Worm (Caenorhabditis elegans) whole organism, L2 larva: ENCODE data around the gene C23H3.2.

Source experiments
- F13H6.1 ChIP-seq: sonication (generic microtip); optimal IDR thresholded peaks from 2 replicates; lab custom pipeline; 2016; ENCODE audit warnings: missing genetic modification characterization, missing compliant biosample characterization
- R02D3.7 ChIP-seq: fragments of 150-350 bp; optimal IDR thresholded peaks from 2 replicates; lab custom pipeline; 2014; ENCODE audit warnings: missing biosample characterization, missing genetic modification characterization
- Y55F3AM.14 ChIP-seq: fragments of 200-800 bp; sonication (Bioruptor generic); optimal IDR thresholded peaks from 2 replicates; lab custom pipeline; 2018; ENCODE audit warnings: mild to moderate bottlenecking, missing genetic modification characterization, missing compliant biosample characterization
- ZK546.5 ChIP-seq: sonication (generic microtip); optimal IDR thresholded peaks from 2 replicates; lab custom pipeline; 2017; ENCODE audit warnings: missing biosample characterization, missing genetic modification characterization
- aly-2 ChIP-seq: fragments of 150-350 bp; optimal IDR thresholded peaks from 2 replicates; lab custom pipeline; 2014; ENCODE audit warnings: missing biosample characterization, missing genetic modification characterization
- ceh-16 ChIP-seq: fragments of 150-350 bp; optimal IDR thresholded peaks from 2 replicates; lab custom pipeline; 2014; ENCODE audit warnings: missing biosample characterization, missing genetic modification characterization
- ceh-82 ChIP-seq: fragments of 150-350 bp; optimal IDR thresholded peaks from 2 replicates; lab custom pipeline; 2014; ENCODE audit warnings: missing biosample characterization, missing genetic modification characterization
- dmd-4 ChIP-seq: sonication (generic microtip); optimal IDR thresholded peaks from 2 replicates; lab custom pipeline; 2017; ENCODE audit warnings: missing biosample characterization, missing genetic modification characterization
- elt-3 ChIP-seq: sonication (generic microtip); optimal IDR thresholded peaks from 2 replicates; lab custom pipeline; 2017; ENCODE audit warnings: missing biosample characterization, missing genetic modification characterization
- gmeb-1 ChIP-seq: fragments of 150-350 bp; optimal IDR thresholded peaks from 2 replicates; lab custom pipeline; 2014; ENCODE audit warnings: missing biosample characterization, missing genetic modification characterization
- lin-11 ChIP-seq: fragments of 150-350 bp; sonication (generic microtip); optimal IDR thresholded peaks from 2 replicates; lab custom pipeline; 2014; ENCODE audit warnings: missing biosample characterization, missing genetic modification characterization, inconsistent platforms, mixed read lengths
- lin-13 ChIP-seq: fragments of 150-350 bp; optimal IDR thresholded peaks from 2 replicates; lab custom pipeline; 2014; ENCODE audit warnings: missing biosample characterization, missing genetic modification reagents, missing genetic modification characterization
- lsy-2 ChIP-seq, 2 experiments: fragments of 150-350 bp in 1 of 2; sonication (generic microtip) in 1 of 2; optimal IDR thresholded peaks; 2 replicates each; lab custom pipeline; 2014 to 2017; ENCODE audit warnings: missing biosample characterization in 2 of 2, missing genetic modification characterization in 2 of 2
- mab-5 ChIP-seq: fragments of 150-350 bp; optimal IDR thresholded peaks from 2 replicates; lab custom pipeline; 2014; ENCODE audit warnings: missing biosample characterization, missing genetic modification characterization
- mdl-1 ChIP-seq, 2 experiments: fragments of 150-350 bp in 1 of 2; sonication (generic microtip) in 1 of 2; optimal IDR thresholded peaks; 2 replicates each; lab custom pipeline; 2017; ENCODE audit warnings: missing biosample characterization in 2 of 2, missing genetic modification characterization in 2 of 2
- nhr-11 ChIP-seq: fragments of 150-350 bp; optimal IDR thresholded peaks from 2 replicates; lab custom pipeline; 2014; ENCODE audit warnings: missing biosample characterization, missing genetic modification characterization
- nhr-129 ChIP-seq: fragments of 150-350 bp; optimal IDR thresholded peaks from 2 replicates; lab custom pipeline; 2014; ENCODE audit warnings: missing biosample characterization, missing genetic modification characterization
- nhr-21 ChIP-seq: fragments of 150-350 bp; optimal IDR thresholded peaks from 2 replicates; lab custom pipeline; 2014; ENCODE audit warnings: missing biosample characterization, missing genetic modification characterization
- nhr-23 ChIP-seq: fragments of 150-350 bp; optimal IDR thresholded peaks from 2 replicates; lab custom pipeline; 2014; ENCODE audit warnings: missing biosample characterization, missing genetic modification reagents, missing genetic modification characterization
- nhr-25 ChIP-seq: fragments of 150-350 bp; sonication (generic microtip); optimal IDR thresholded peaks from 3 replicates; lab custom pipeline; 2014; ENCODE audit warnings: missing biosample characterization, missing genetic modification characterization
- nhr-77 ChIP-seq: fragments of 150-350 bp; optimal IDR thresholded peaks from 2 replicates; lab custom pipeline; 2014; ENCODE audit warnings: missing biosample characterization, missing genetic modification characterization
- peb-1 ChIP-seq: fragments of 150-350 bp; optimal IDR thresholded peaks from 2 replicates; lab custom pipeline; 2014; ENCODE audit warnings: missing biosample characterization, missing genetic modification characterization
- sem-4 ChIP-seq: fragments of 150-350 bp; optimal IDR thresholded peaks from 2 replicates; lab custom pipeline; 2014; ENCODE audit warnings: missing biosample characterization, missing genetic modification reagents, missing genetic modification characterization
- sma-3 ChIP-seq: sonication (generic microtip); optimal IDR thresholded peaks from 2 replicates; lab custom pipeline; 2016; ENCODE audit warnings: missing genetic modification reagents, missing genetic modification characterization, missing compliant biosample characterization
- unc-39 ChIP-seq: fragments of 150-350 bp; optimal IDR thresholded peaks from 2 replicates; lab custom pipeline; 2014; ENCODE audit warnings: missing biosample characterization, missing genetic modification characterization
- unc-62 ChIP-seq: fragments of 150-350 bp; optimal IDR thresholded peaks from 2 replicates; lab custom pipeline; 2014; ENCODE audit warnings: missing biosample characterization, missing genetic modification reagents, missing genetic modification characterization
- ztf-1 ChIP-seq: fragments of 200-800 bp; sonication (Bioruptor generic); conservative IDR thresholded peaks from 2 replicates; pipeline ENCODE4 v1.3.6; 2022; ENCODE audit warnings: missing genetic modification characterization, missing compliant biosample characterization
- ztf-4 ChIP-seq: fragments of 150-350 bp; optimal IDR thresholded peaks from 2 replicates; lab custom pipeline; 2014; ENCODE audit warnings: missing biosample characterization, missing genetic modification characterization

C23H3.2 gene

DNA sequence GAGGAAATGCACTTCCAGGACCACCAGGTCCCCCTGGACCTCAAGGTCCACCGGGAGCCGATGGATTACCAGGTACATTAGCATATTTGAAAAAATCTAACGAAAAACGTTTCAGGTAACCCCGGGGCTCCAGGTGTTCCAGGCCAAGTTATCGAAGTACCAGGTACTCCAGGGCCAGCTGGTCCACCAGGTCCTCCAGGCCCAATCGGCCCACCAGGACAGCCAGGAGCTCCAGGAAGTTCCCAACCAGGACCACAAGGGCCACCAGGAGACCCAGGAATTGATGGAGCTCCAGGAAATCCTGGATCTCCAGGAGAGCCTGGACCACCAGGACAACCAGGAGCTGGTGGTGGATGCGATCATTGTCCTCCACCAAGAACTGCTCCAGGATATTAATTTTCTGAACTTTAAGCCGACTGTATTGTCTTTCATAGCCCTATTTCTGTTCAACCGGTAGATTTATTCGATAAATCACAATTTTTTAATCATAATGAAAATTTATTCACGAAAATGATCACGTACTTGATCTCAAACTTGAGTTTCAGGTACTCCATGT is 44.3 kb downstream of the C23H3.2 start:
- TF ChIP-seq unc-39 (tag; lab: Kevin White, UChicago) = no peak
- no peak for TF ChIP-seq sem-4 (tag; lab: Kevin White, UChicago)
- no peak for TF ChIP-seq peb-1 (tag; lab: Kevin White, UChicago)
- TF ChIP-seq mab-5 = no peak
- TF ChIP-seq ZK546.5 (tag; lab: Kevin White, UChicago) = no peak
- TF ChIP-seq dmd-4 = no peak
- TF ChIP-seq mdl-1 (tag; optimal IDR thresholded peaks at IDR 0.05; lab: Kevin White, UChicago) = no peak
- TF ChIP-seq lsy-2 (tag; optimal IDR thresholded peaks at IDR 0.05; lab: Kevin White, UChicago) = no peak
- no peak for TF ChIP-seq aly-2 (tag; lab: Kevin White, UChicago)
- TF ChIP-seq gmeb-1 = no peak
- no peak for TF ChIP-seq ceh-16 (tag; lab: Kevin White, UChicago)
- no peak for TF ChIP-seq nhr-21
- no peak for TF ChIP-seq ztf-1 (GFP tag; lab: Robert Waterston, UW)
- no peak for TF ChIP-seq ztf-4 (tag; lab: Kevin White, UChicago)
- no peak for TF ChIP-seq nhr-23 (tag; lab: Kevin White, UChicago)

DNA sequence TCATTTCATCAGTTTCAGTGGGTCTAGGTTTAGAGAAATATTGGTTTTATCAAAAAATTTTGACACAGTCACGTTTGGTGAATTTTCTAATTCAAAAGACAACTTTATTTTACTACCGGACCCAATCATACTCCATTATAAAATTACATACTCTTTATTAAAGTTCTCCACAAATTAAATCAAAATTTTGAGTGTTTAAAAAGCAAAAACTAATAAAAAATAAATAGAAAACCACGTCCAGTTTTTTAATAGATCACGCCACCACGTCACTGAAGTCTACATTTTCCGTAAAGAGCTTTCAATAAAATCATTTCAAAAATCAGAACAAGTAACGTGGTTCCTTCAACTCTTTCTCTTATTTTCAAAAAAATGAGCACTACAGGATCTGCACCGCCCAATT is 44.8 kb downstream of the C23H3.2 start, which contains the start of gene txt-1:
TSS of gene txt-1 (plus strand) at position 301 of the 400 bp plus-strand sequence.
- TF ChIP-seq gmeb-1 (no peak), nhr-21 (no peak), sem-4 (tag; lab: Kevin White, UChicago) (no peak), ceh-82 (tag; lab: Kevin White, UChicago) (no peak), ztf-1 (GFP tag; lab: Robert Waterston, UW) (no peak), peb-1 (tag; lab: Kevin White, UChicago) (no peak), elt-3 (tag; lab: Kevin White, UChicago) (no peak), dmd-4 (no peak)

DNA sequence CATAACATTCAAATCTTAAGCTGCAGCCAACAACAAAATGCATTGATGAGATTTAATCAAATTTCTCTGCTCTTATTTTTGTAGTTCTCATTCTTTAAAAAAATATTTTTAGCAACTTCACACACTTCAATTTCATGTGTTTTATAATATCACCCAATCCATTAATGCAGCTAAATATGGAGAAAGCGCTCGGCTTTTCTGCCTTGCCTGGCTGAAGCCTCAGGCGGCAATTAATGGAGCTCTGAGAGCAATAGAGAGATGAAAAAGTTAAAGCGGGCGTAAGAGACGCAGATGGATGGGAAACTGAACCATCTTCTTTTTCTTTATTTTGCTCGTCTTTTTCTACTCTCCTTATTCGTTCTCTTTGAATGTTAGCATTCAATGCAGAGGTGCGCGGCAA is 46.6 kb downstream of the C23H3.2 start:
- TF ChIP-seq nhr-11 = no peak

DNA sequence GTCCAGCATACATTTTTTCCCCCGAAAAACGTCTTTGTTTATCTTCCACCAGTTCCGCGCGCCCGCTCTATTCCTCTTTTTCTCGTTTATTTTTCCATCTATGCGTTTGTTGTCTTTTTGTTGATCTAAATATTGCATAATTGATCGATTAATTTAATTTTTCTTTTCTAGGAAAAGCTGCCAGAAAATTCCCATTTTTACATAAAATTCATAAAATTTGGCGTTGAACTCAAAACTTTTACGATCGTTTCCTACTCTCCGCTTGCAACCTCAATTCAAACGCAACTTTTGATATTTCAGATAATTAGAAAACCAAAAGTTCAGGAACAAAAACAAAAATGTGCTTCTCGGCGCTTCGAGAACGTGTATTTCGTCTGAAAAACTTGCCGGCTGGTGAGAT is 47.8 kb downstream of the C23H3.2 start, which contains the start of gene C50D2.2:
TSS of gene C50D2.2 (plus strand) at position 301 of the 400 bp plus-strand sequence.
- no peak for TF ChIP-seq lin-11 (tag; lab: Kevin White, UChicago)
- TF ChIP-seq ztf-1 (GFP tag; lab: Robert Waterston, UW) = no peak
- no peak for TF ChIP-seq nhr-23 (tag; lab: Kevin White, UChicago)
- TF ChIP-seq sma-3 (GFP tag; lab: Kevin White, UChicago) = no peak
- no peak for TF ChIP-seq lin-13 (GFP tag; lab: Kevin White, UChicago)
- TF ChIP-seq R02D3.7 (tag; lab: Kevin White, UChicago) = no peak
- no peak for TF ChIP-seq F13H6.1 (tag; lab: Kevin White, UChicago)
- TF ChIP-seq mab-5 = no peak
- TF ChIP-seq ceh-16 (tag; lab: Kevin White, UChicago) = no peak
- TF ChIP-seq ztf-4 (tag; lab: Kevin White, UChicago) = no peak
- TF ChIP-seq nhr-77 (tag; lab: Kevin White, UChicago) = no peak
- TF ChIP-seq lsy-2 (tag; optimal IDR thresholded peaks at IDR 0.05; lab: Kevin White, UChicago) = no peak
- TF ChIP-seq mdl-1 (tag; optimal IDR thresholded peaks at IDR 0.05; lab: Kevin White, UChicago) = no peak
- no peak for TF ChIP-seq Y55F3AM.14 (GFP tag; lab: Kevin White, UChicago)
- TF ChIP-seq elt-3 (tag; lab: Kevin White, UChicago) = no peak

DNA sequence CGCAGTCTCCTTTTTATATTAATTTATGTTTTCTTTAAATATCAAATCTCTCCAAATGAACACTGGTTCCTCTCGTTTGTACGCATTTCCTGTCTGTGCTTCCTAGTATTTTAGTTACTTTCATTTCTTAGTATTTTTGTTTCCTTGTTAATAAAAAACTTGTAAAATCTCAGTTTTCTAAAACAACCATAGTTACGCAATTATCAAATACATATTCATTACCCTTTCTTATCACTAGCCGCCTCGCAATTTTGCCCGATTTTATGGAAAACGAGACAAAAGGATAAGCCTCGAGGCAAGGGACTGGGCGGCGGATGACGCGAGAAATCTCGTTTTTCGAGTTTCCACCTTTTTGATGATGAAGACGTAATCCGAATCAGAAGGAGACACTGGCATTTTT is 50.2 kb downstream of the C23H3.2 start, which contains the start of gene C50D2.1:
TSS of gene C50D2.1 (plus strand) at position 301 of the 400 bp plus-strand sequence.
- TF ChIP-seq unc-62 (GFP tag; lab: Kevin White, UChicago) = no peak
- no peak for TF ChIP-seq nhr-11
- TF ChIP-seq nhr-25 (tag; lab: Kevin White, UChicago) = no peak
- no peak for TF ChIP-seq ztf-1 (GFP tag; lab: Robert Waterston, UW)
- TF ChIP-seq nhr-23 (tag; lab: Kevin White, UChicago) = no peak

DNA sequence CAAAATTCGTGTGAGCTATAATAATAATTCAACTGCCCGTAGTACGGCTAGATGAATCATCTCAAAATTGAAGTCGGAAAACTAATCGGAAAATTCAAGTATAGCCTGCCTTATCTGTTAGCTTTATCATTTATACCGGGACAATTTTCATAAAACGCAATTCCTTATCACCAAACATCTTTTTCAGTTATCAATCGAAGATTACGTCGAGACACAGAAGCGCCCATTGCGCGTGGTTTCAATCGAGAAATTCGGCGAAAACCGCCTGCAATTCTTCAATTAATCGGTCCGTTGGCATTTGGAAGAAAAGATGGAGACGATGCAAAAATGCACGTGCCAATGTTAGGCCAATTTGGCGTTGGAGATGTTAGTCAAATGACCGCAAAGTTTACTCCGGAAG is 51.1 kb downstream of the C23H3.2 start:
- TF ChIP-seq sma-3 (GFP tag; lab: Kevin White, UChicago) (peak; percentile 28), nhr-129 (tag; lab: Kevin White, UChicago) (peak; percentile 15), lin-11 (tag; lab: Kevin White, UChicago) (no peak)
